Worm (Caenorhabditis elegans): ENCODE measurements around the gene erp-44.3.

ce11 chrIV:8169674-8170073, 47.2 kb downstream of the erp-44.3 start, which contains the start of gene C07G1.15:
- TF ChIP-seq unc-62 (GFP tag; optimal IDR thresholded peaks at IDR 0.05 in 1 of 2) = no peak
- TF ChIP-seq unc-62 (tag; optimal IDR thresholded peaks at IDR 0.05) = no peak
- no peak for TF ChIP-seq skn-1 (tag; optimal IDR thresholded peaks at IDR 0.05)
- TF ChIP-seq aly-2 (tag; optimal IDR thresholded peaks at IDR 0.05) = no peak
- no peak for TF ChIP-seq fos-1 (tag; optimal IDR thresholded peaks at IDR 0.05)
- TF ChIP-seq ZK546.5 (tag; optimal IDR thresholded peaks at IDR 0.05) = no peak
- no peak for TF ChIP-seq nhr-77 (tag; optimal IDR thresholded peaks at IDR 0.05)

Measured in whole organism, L4 larva.